Fruit fly (Drosophila melanogaster): ENCODE data around the gene Mau2.

Mau2 gene

dm6 chr3R:15213362-15213989 lies 4.5 kb downstream of the Mau2 start, which contains the start of the genes CG6654 and CG4210 (continued):
- no peak for TF ChIP-seq CG2678 (tag; optimal IDR thresholded peaks at IDR 0.05)
- TF ChIP-seq cato (GFP tag; optimal IDR thresholded peaks at IDR 0.05; ENCODE audit: borderline replicate concordance) = no peak
- TF ChIP-seq gro (GFP tag; optimal IDR thresholded peaks at IDR 0.05) = peak; percentile 33
- TF ChIP-seq CG1024 (GFP tag; IDR thresholded peaks at IDR 0.05) = no peak
- no peak for TF ChIP-seq ind (GFP tag; optimal IDR thresholded peaks at IDR 0.05)
- no peak for TF ChIP-seq CG8944 (GFP tag; optimal IDR thresholded peaks at IDR 0.05)
- TF ChIP-seq sim (GFP tag; IDR thresholded peaks at IDR 0.05) = no peak
- no peak for TF ChIP-seq Camta (GFP tag; optimal IDR thresholded peaks at IDR 0.05)
- TF ChIP-seq Sry-δ (GFP tag; optimal IDR thresholded peaks at IDR 0.05) = peak; percentile 74
- peak; percentile 22 for TF ChIP-seq CG18262 (tag; optimal IDR thresholded peaks at IDR 0.05)
- peak; percentile 3 for TF ChIP-seq NfI (GFP tag; optimal IDR thresholded peaks at IDR 0.05)
- TF ChIP-seq CG6854 (GFP tag; optimal IDR thresholded peaks at IDR 0.05) = no peak
- TF ChIP-seq grn (GFP tag; optimal IDR thresholded peaks at IDR 0.05) = peak; percentile 88
- no peak for TF ChIP-seq Sox100B (GFP tag; optimal IDR thresholded peaks at IDR 0.05)
- TF ChIP-seq CG1792 (GFP tag; optimal IDR thresholded peaks at IDR 0.05) = no peak
- no peak for TF ChIP-seq CG4730 (GFP tag; IDR thresholded peaks at IDR 0.05)
- no peak for TF ChIP-seq Hr3 (GFP tag; optimal IDR thresholded peaks at IDR 0.05)
- TF ChIP-seq ase (GFP tag; IDR thresholded peaks at IDR 0.05) = no peak
- no peak for TF ChIP-seq chn (GFP tag; optimal IDR thresholded peaks at IDR 0.05)
- TF ChIP-seq Vsx1 (GFP tag; optimal IDR thresholded peaks at IDR 0.05) = no peak
- no peak for TF ChIP-seq sna (GFP tag; IDR thresholded peaks at IDR 0.05; ENCODE audit: partially characterized antibody)
- peak; percentile 42 for TF ChIP-seq CG2116 (GFP tag; optimal IDR thresholded peaks at IDR 0.05)
- TF ChIP-seq sisA (GFP tag; IDR thresholded peaks at IDR 0.05) = no peak
- no peak for TF ChIP-seq CG12236 (GFP tag; optimal IDR thresholded peaks at IDR 0.05)
- peak; percentile 26 for TF ChIP-seq CG12659 (GFP tag; optimal IDR thresholded peaks at IDR 0.05)
- TF ChIP-seq HLHmδ (GFP tag; optimal IDR thresholded peaks at IDR 0.05) = no peak
- TF ChIP-seq hkb (optimal IDR thresholded peaks at IDR 0.05) = no peak
- no peak for TF ChIP-seq hkb (GFP tag; IDR thresholded peaks at IDR 0.05)

- TF ChIP-seq ewg (GFP tag; optimal IDR thresholded peaks at IDR 0.05) (no peak), wor (GFP tag; IDR thresholded peaks at IDR 0.05) (no peak), en (GFP tag; optimal IDR thresholded peaks at IDR 0.05) (no peak), Sox102F (GFP tag; optimal IDR thresholded peaks at IDR 0.05) (no peak), Atf-2 (GFP tag; optimal IDR thresholded peaks at IDR 0.05) (no peak), schlank (tag; optimal IDR thresholded peaks at IDR 0.05) (peak; percentile 32), CG16779 (GFP tag; IDR thresholded peaks at IDR 0.05) (peak; percentile 81), ato (GFP tag; IDR thresholded peaks at IDR 0.05; ENCODE audit: partially characterized antibody) (no peak), shn (GFP tag; optimal IDR thresholded peaks at IDR 0.05) (peak; percentile 21), Med (GFP tag) (peak; percentile 97), sens-2 (GFP tag; IDR thresholded peaks at IDR 0.05) (no peak), CG12104 (GFP tag; optimal IDR thresholded peaks at IDR 0.05) (peak; percentile 66), Ets97D (GFP tag; optimal IDR thresholded peaks at IDR 0.05) (peak; percentile 79), Awh (GFP tag; IDR thresholded peaks at IDR 0.05) (peak; percentile 88), Max (GFP tag; optimal IDR thresholded peaks at IDR 0.05) (peak; percentile 84), inv (GFP tag; IDR thresholded peaks at IDR 0.05; ENCODE audit: partially characterized antibody) (no peak), sisA (GFP tag; IDR thresholded peaks at IDR 0.05) (peak; percentile 91), ATbp (GFP tag; optimal IDR thresholded peaks at IDR 0.05) (no peak), luna (GFP tag; optimal IDR thresholded peaks at IDR 0.05) (peak; percentile 75), CG8765 (GFP tag; IDR thresholded peaks at IDR 0.05) (peak; percentile 87; the same call in 1 of the 2 replicates), Neu2 (GFP tag; optimal IDR thresholded peaks at IDR 0.05; ENCODE audit: borderline replicate concordance) (peak; percentile 21), CG2889 (GFP tag; IDR thresholded peaks at IDR 0.05) (peak; percentile 48; the same call in 1 of the 3 replicates), CG14667 (GFP tag; IDR thresholded peaks at IDR 0.05) (peak; percentile 94)
Measured at dm6 chr3R:15218824-15219576, 10.0 kb downstream of the Mau2 start, which contains the start of the genes SIDL and CG12241. Gene SIDL (minus strand): TSS chr3R:15218874. Gene CG12241 (plus strand): TSS chr3R:15219256.

All from whole organism, embryonic.